Worm (Caenorhabditis elegans) whole organism, mixed stage, embryonic: ENCODE data around the gene T24H10.1.

Experiments used
- ham-2 ChIP-seq: fragments of 200-800 bp; sonication (Bioruptor generic); optimal IDR thresholded peaks from 2 replicates; lab custom pipeline; 2018; ENCODE audit warnings: mild to moderate bottlenecking, missing genetic modification characterization, missing compliant biosample characterization
- sem-2 ChIP-seq: fragments of 200-800 bp; sonication (Bioruptor generic); optimal IDR thresholded peaks from 2 replicates; lab custom pipeline; 2018; ENCODE audit warnings: mild to moderate bottlenecking, missing genetic modification characterization, missing compliant biosample characterization

ce11 chrII:9093584-9093983, 5.6 kb upstream of the T24H10.1 start, which contains the start of gene C07H4.1:
- TF ChIP-seq sem-2 (GFP tag; lab: Kevin White, UChicago), result no peak
- no peak for TF ChIP-seq ham-2
